Fruit fly (Drosophila melanogaster) whole organism, embryonic: ENCODE results near the gene Hou.

ENCODE experiments used
- Blimp-1 ChIP-seq: fragments of 200-800 bp; sonication (Bioruptor generic); optimal IDR thresholded peaks from 3 replicates; lab custom pipeline; 2018; ENCODE audit warnings: missing biosample characterization, missing genetic modification characterization, mild to moderate bottlenecking, moderate library complexity, missing genetic modification reagents
- CG12659 ChIP-seq: fragments of 200-800 bp; sonication (Bioruptor generic); optimal IDR thresholded peaks from 3 replicates; lab custom pipeline; 2017; ENCODE audit warnings: mild to moderate bottlenecking, missing biosample characterization, missing genetic modification reagents, missing genetic modification characterization
- CG30403 ChIP-seq: fragments of 200-800 bp; sonication (Bioruptor generic); optimal IDR thresholded peaks from 3 replicates; lab custom pipeline; 2016; ENCODE audit warnings: missing biosample characterization, missing genetic modification characterization
- CG3726 ChIP-seq: fragments of 200-800 bp; sonication (Bioruptor generic); IDR thresholded peaks from 3 replicates; pipeline ENCODE4, ENCODE4 v1.3.6; 2022; ENCODE audit warnings: missing biosample characterization, missing genetic modification characterization
- H15 ChIP-seq: fragments of 200-800 bp; sonication (Bioruptor generic); IDR thresholded peaks from 3 replicates; pipeline ENCODE4 v1.3.6; 2022; ENCODE audit warnings: missing biosample characterization, missing genetic modification characterization
- Sin3A ChIP-seq: fragments of >200 bp; optimal IDR thresholded peaks from 2 replicates; lab custom pipeline; 2018
- chn ChIP-seq: fragments of 200-800 bp; sonication (Bioruptor generic); optimal IDR thresholded peaks from 2 replicates; lab custom pipeline; 2016; ENCODE audit warnings: missing biosample characterization, missing genetic modification characterization
- crc ChIP-seq: fragments of 200-800 bp; sonication (Bioruptor generic); optimal IDR thresholded peaks from 2 replicates; lab custom pipeline; 2016; ENCODE audit warnings: missing biosample characterization, missing genetic modification characterization
- ro ChIP-seq: fragments of 200-800 bp; sonication (Bioruptor generic); IDR thresholded peaks from 2 replicates; pipeline ENCODE4 v1.3.6; 2022; ENCODE audit warnings: missing biosample characterization, missing genetic modification characterization
- schlank ChIP-seq: fragments of 200-800 bp; sonication (Bioruptor generic); optimal IDR thresholded peaks from 2 replicates; lab custom pipeline; 2018; ENCODE audit warnings: missing biosample characterization, mild to moderate bottlenecking, missing genetic modification characterization
- so ChIP-seq: fragments of 200-800 bp; sonication (Bioruptor generic); IDR thresholded peaks from 3 replicates; pipeline ENCODE4 v1.3.6; 2022; ENCODE audit warnings: missing biosample characterization, missing genetic modification characterization
- ssp ChIP-seq: fragments of 200-800 bp; sonication (Bioruptor generic); IDR thresholded peaks from 2 replicates; pipeline ENCODE4 v1.3.6; 2022; ENCODE audit warnings: missing biosample characterization, missing genetic modification characterization
- sug ChIP-seq: fragments of 200-800 bp; optimal IDR thresholded peaks from 2 replicates; lab custom pipeline; 2019; ENCODE audit warnings: missing biosample characterization, mild to moderate bottlenecking, missing genetic modification characterization, moderate library complexity
- tgo ChIP-seq: fragments of 200-800 bp; sonication (Bioruptor generic); IDR thresholded peaks from 3 replicates; pipeline ENCODE4 v1.3.6; 2022; ENCODE audit warnings: missing biosample characterization, missing genetic modification characterization

DNA sequence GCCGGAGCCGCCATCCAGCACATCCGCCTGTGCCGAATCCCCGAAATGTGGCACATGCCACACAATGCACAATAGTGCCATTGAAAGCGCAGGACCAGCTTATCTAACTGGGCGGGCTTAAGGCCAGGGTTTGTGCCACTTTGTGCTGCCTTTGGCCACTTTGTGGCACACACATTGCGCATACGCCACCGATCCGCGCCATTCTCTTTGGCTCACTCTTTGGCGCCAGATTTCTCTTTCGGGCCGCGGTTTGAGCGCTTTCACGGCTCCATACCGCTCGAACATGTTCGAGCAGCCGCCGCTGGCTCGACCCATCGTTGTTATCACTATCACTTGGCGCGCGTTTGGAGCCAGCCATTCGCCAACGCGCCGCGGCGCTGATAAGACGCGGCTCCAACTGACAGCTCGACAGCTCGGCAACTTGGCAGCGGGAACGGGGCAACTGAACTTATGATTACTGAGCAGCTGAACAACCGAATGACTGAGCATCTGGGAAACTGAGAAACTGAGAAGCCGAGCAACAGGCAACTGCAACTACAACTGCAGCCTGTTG lies 15.5 kb upstream of the Hou start:
- no peak for TF ChIP-seq so
- TF ChIP-seq CG12659 (GFP tag; lab: Kevin White, UChicago): no peak
- no peak for TF ChIP-seq H15 (GFP tag; lab: Robert Waterston, UW)
- TF ChIP-seq chn (GFP tag; lab: Kevin White, UChicago): no peak
- no peak for TF ChIP-seq Sin3A (lab: Kevin White, UChicago)
- TF ChIP-seq sug: no peak
- no peak for TF ChIP-seq ssp
- TF ChIP-seq CG3726 (GFP tag; lab: Robert Waterston, UW): no peak
- TF ChIP-seq Blimp-1: peak; percentile 7
- TF ChIP-seq tgo (GFP tag; lab: Robert Waterston, UW): no peak
- TF ChIP-seq schlank (tag; lab: Kevin White, UChicago): no peak
- no peak for TF ChIP-seq crc (GFP tag; lab: Kevin White, UChicago)
- no peak for TF ChIP-seq CG30403
- TF ChIP-seq ro (GFP tag; lab: Robert Waterston, UW): no peak
